Fruit fly (Drosophila melanogaster) whole organism, embryonic: ENCODE measurements around the gene Sec22.

Source experiments
- Ada2b ChIP-seq: fragments of 200-800 bp; sonication (Bioruptor generic); IDR thresholded peaks from 2 replicates; pipeline ENCODE4 v1.3.6; 2022; ENCODE audit warnings: missing biosample characterization, missing genetic modification characterization
- Aef1 ChIP-seq: fragments of 200-800 bp; sonication (Bioruptor generic); IDR thresholded peaks from 3 replicates; pipeline ENCODE4 v1.3.6; 2022; ENCODE audit warnings: missing biosample characterization, missing genetic modification characterization
- BEAF-32 ChIP-seq: fragments of 200-800 bp; sonication (Bioruptor generic); optimal IDR thresholded peaks from 3 replicates; lab custom pipeline; 2017; ENCODE audit warnings: missing biosample characterization, missing genetic modification characterization, mild to moderate bottlenecking, moderate library complexity, missing genetic modification reagents
- Bdp1 ChIP-seq: fragments of 200-800 bp; sonication (Bioruptor generic); optimal IDR thresholded peaks from 3 replicates; lab custom pipeline; 2016; ENCODE audit warnings: missing biosample characterization, missing genetic modification characterization
- Bgb ChIP-seq: fragments of 200-800 bp; sonication (Bioruptor generic); IDR thresholded peaks from 2 replicates; pipeline ENCODE4 v1.3.6; 2022; ENCODE audit warnings: missing biosample characterization, missing genetic modification characterization; ENCODE audit not compliant: partially characterized antibody
- CG12299 ChIP-seq: fragments of 200-800 bp; sonication (Bioruptor generic); optimal IDR thresholded peaks from 2 replicates; lab custom pipeline; 2018; ENCODE audit warnings: missing biosample characterization, mild to moderate bottlenecking, missing genetic modification characterization
- CG12769 ChIP-seq: fragments of 200-800 bp; sonication (Bioruptor generic); optimal IDR thresholded peaks from 2 replicates; lab custom pipeline; 2019; ENCODE audit warnings: missing biosample characterization, mild to moderate bottlenecking, missing genetic modification characterization, moderate library complexity
- CG14710 ChIP-seq: fragments of 200-800 bp; sonication (Bioruptor generic); optimal IDR thresholded peaks from 3 replicates; lab custom pipeline; 2019; ENCODE audit warnings: missing biosample characterization, mild to moderate bottlenecking, missing genetic modification characterization, moderate library complexity
- CG15269 ChIP-seq: fragments of 200-800 bp; sonication (Bioruptor generic); optimal IDR thresholded peaks from 2 replicates; lab custom pipeline; 2018; ENCODE audit warnings: missing biosample characterization, mild to moderate bottlenecking, missing genetic modification characterization, moderate library complexity
- CG16813 ChIP-seq: fragments of 200-800 bp; sonication (Bioruptor generic); IDR thresholded peaks from 3 replicates; pipeline ENCODE4 v1.3.6; 2022; ENCODE audit warnings: missing biosample characterization, missing genetic modification characterization; ENCODE audit not compliant: partially characterized antibody
- CG2116 ChIP-seq: fragments of 200-800 bp; sonication (Bioruptor generic); optimal IDR thresholded peaks from 3 replicates; lab custom pipeline; 2018; ENCODE audit warnings: missing biosample characterization, mild to moderate bottlenecking, missing genetic modification characterization
- CG34224 ChIP-seq: fragments of 200-800 bp; sonication (Bioruptor generic); IDR thresholded peaks from 3 replicates; pipeline ENCODE4 v1.3.6; 2022; ENCODE audit warnings: missing biosample characterization, missing genetic modification characterization; ENCODE audit not compliant: partially characterized antibody
- CG3726 ChIP-seq: fragments of 200-800 bp; sonication (Bioruptor generic); IDR thresholded peaks from 3 replicates; pipeline ENCODE4, ENCODE4 v1.3.6; 2022; ENCODE audit warnings: missing biosample characterization, missing genetic modification characterization
- CG4360 ChIP-seq: fragments of 200-800 bp; sonication (Bioruptor generic); IDR thresholded peaks from 2 replicates; pipeline ENCODE4 v1.3.6; 2022; ENCODE audit warnings: missing biosample characterization, missing genetic modification characterization
- CG6272 ChIP-seq: fragments of 200-800 bp; sonication (Bioruptor generic); IDR thresholded peaks from 2 replicates; pipeline ENCODE4 v1.3.6; 2022; ENCODE audit warnings: missing biosample characterization, missing genetic modification characterization
- CG6791 ChIP-seq: fragments of 200-800 bp; sonication (Bioruptor generic); IDR thresholded peaks from 3 replicates; pipeline ENCODE4 v1.3.6; 2022; ENCODE audit warnings: missing biosample characterization, missing genetic modification characterization; ENCODE audit not compliant: partially characterized antibody
- CG7963 ChIP-seq: fragments of 200-800 bp; sonication (Bioruptor generic); IDR thresholded peaks from 3 replicates; pipeline ENCODE4 v1.3.6; 2022; ENCODE audit warnings: missing biosample characterization, missing genetic modification characterization; ENCODE audit not compliant: partially characterized antibody
- CTCF ChIP-seq: fragments of 200-800 bp; sonication (Bioruptor generic); optimal IDR thresholded peaks from 2 replicates; lab custom pipeline; 2017; ENCODE audit warnings: missing biosample characterization, mild to moderate bottlenecking, missing genetic modification characterization, moderate library complexity
- Dbx ChIP-seq: fragments of 200-800 bp; sonication (Bioruptor generic); IDR thresholded peaks from 3 replicates; pipeline ENCODE4 v1.3.6; 2022; ENCODE audit warnings: missing biosample characterization, missing genetic modification characterization
- Dref ChIP-seq: fragments of 200-800 bp; sonication (Bioruptor generic); IDR thresholded peaks from 2 replicates; pipeline ENCODE4 v1.3.6; 2022; ENCODE audit warnings: missing biosample characterization, missing genetic modification characterization
- GATAe ChIP-seq: fragments of 200-800 bp; sonication (Bioruptor generic); conservative IDR thresholded peaks from 2 replicates; pipeline ENCODE4 v1.3.6; 2022; ENCODE audit warnings: missing biosample characterization, missing genetic modification characterization
- HLH4C ChIP-seq: fragments of 200-800 bp; sonication (Bioruptor generic); IDR thresholded peaks from 3 replicates; pipeline ENCODE4 v1.3.6; 2022; ENCODE audit warnings: missing biosample characterization, missing genetic modification characterization; ENCODE audit not compliant: partially characterized antibody
- Mes4 ChIP-seq: fragments of 200-800 bp; sonication (Bioruptor generic); optimal IDR thresholded peaks from 2 replicates; lab custom pipeline; 2016; ENCODE audit warnings: missing biosample characterization, missing genetic modification characterization
- Nf-YC ChIP-seq: fragments of 200-800 bp; optimal IDR thresholded peaks from 3 replicates; lab custom pipeline; 2019; ENCODE audit warnings: missing biosample characterization, mild to moderate bottlenecking, missing genetic modification characterization, moderate library complexity
- Scr ChIP-seq: fragments of 200-800 bp; sonication (Bioruptor generic); IDR thresholded peaks from 2 replicates; pipeline ENCODE4 v1.3.6; 2022; ENCODE audit warnings: missing biosample characterization, missing genetic modification characterization; ENCODE audit not compliant: partially characterized antibody
- Sry-δ ChIP-seq: fragments of 200-800 bp; sonication (Bioruptor generic); optimal IDR thresholded peaks from 2 replicates; lab custom pipeline; 2016; ENCODE audit warnings: missing biosample characterization, missing genetic modification characterization
- al ChIP-seq: fragments of 200-800 bp; sonication (Bioruptor generic); IDR thresholded peaks from 2 replicates; pipeline ENCODE4 v1.3.6; 2022; ENCODE audit warnings: missing biosample characterization, missing genetic modification characterization
- bbx ChIP-seq: fragments of 200-800 bp; sonication (Bioruptor generic); IDR thresholded peaks from 2 replicates; pipeline ENCODE4 v1.3.6; 2022; ENCODE audit warnings: missing biosample characterization, missing genetic modification characterization; ENCODE audit not compliant: partially characterized antibody
- cg ChIP-seq: fragments of 200-800 bp; sonication (Bioruptor generic); optimal IDR thresholded peaks from 3 replicates; lab custom pipeline; 2019; ENCODE audit warnings: missing biosample characterization, mild to moderate bottlenecking, missing genetic modification characterization, moderate library complexity
- dan ChIP-seq: fragments of 200-800 bp; sonication (Bioruptor generic); IDR thresholded peaks from 2 replicates; pipeline ENCODE4 v1.3.6; 2022; ENCODE audit warnings: missing biosample characterization, missing genetic modification characterization
- emc ChIP-seq: fragments of 200-800 bp; sonication (Bioruptor generic); optimal IDR thresholded peaks from 2 replicates; lab custom pipeline; 2016; ENCODE audit warnings: missing biosample characterization, missing genetic modification characterization
- eyg ChIP-seq: fragments of 200-800 bp; sonication (Bioruptor generic); optimal IDR thresholded peaks from 3 replicates; lab custom pipeline; 2016; ENCODE audit warnings: missing biosample characterization, missing genetic modification characterization
- fu2 ChIP-seq: fragments of 200-800 bp; sonication (Bioruptor generic); optimal IDR thresholded peaks from 2 replicates; lab custom pipeline; 2016; ENCODE audit warnings: missing biosample characterization, missing genetic modification characterization
- gfzf ChIP-seq: fragments of 200-800 bp; sonication (Bioruptor generic); optimal IDR thresholded peaks from 2 replicates; lab custom pipeline; 2016; ENCODE audit warnings: missing biosample characterization, mild to moderate bottlenecking, missing genetic modification characterization, moderate library complexity
- hbn ChIP-seq: fragments of 200-800 bp; sonication (Bioruptor generic); IDR thresholded peaks from 2 replicates; pipeline ENCODE4 v1.3.6; 2022; ENCODE audit warnings: missing biosample characterization, missing genetic modification characterization; ENCODE audit not compliant: partially characterized antibody
- knrl ChIP-seq: fragments of 200-800 bp; sonication (Bioruptor generic); IDR thresholded peaks from 3 replicates; pipeline ENCODE4 v1.3.6; 2022; ENCODE audit warnings: missing biosample characterization, missing genetic modification characterization; ENCODE audit not compliant: partially characterized antibody
- lbe ChIP-seq: fragments of 200-800 bp; sonication (Bioruptor generic); optimal IDR thresholded peaks from 2 replicates; lab custom pipeline; 2016; ENCODE audit warnings: missing biosample characterization, mild to moderate bottlenecking, missing genetic modification characterization
- lmd ChIP-seq: fragments of 200-800 bp; sonication (Bioruptor generic); IDR thresholded peaks from 2 replicates; pipeline ENCODE4 v1.3.6; 2022; ENCODE audit warnings: missing biosample characterization, missing genetic modification characterization
- mam ChIP-seq: fragments of 200-800 bp; sonication (Bioruptor generic); optimal IDR thresholded peaks from 3 replicates; lab custom pipeline; 2016; ENCODE audit warnings: missing biosample characterization, missing genetic modification characterization
- pzg ChIP-seq: fragments of 200-800 bp; sonication (Bioruptor generic); optimal IDR thresholded peaks from 3 replicates; lab custom pipeline; 2018; ENCODE audit warnings: missing biosample characterization, mild to moderate bottlenecking, missing genetic modification characterization, moderate library complexity
- sima ChIP-seq: fragments of 200-800 bp; sonication (Bioruptor generic); optimal IDR thresholded peaks from 2 replicates; lab custom pipeline; 2016; ENCODE audit warnings: missing biosample characterization, missing genetic modification characterization
- trem ChIP-seq: fragments of 200-800 bp; optimal IDR thresholded peaks from 3 replicates; lab custom pipeline; 2019; ENCODE audit warnings: missing biosample characterization, mild to moderate bottlenecking, missing genetic modification characterization, moderate library complexity
- unc-4 ChIP-seq: fragments of 200-800 bp; sonication (Bioruptor generic); IDR thresholded peaks from 2 replicates; pipeline ENCODE4 v1.3.6; 2022; ENCODE audit warnings: missing biosample characterization, missing genetic modification characterization; ENCODE audit not compliant: partially characterized antibody
- usp ChIP-seq: fragments of >200 bp; optimal IDR thresholded peaks from 2 replicates; lab custom pipeline; 2017; ENCODE audit warnings: missing biosample characterization, missing genetic modification characterization
- vnd ChIP-seq: fragments of 200-800 bp; sonication (Bioruptor generic); IDR thresholded peaks from 3 replicates; pipeline ENCODE4 v1.3.6; 2022; ENCODE audit warnings: missing biosample characterization, missing genetic modification characterization; ENCODE audit not compliant: partially characterized antibody
- vvl ChIP-seq: fragments of 200-800 bp; sonication (Bioruptor generic); IDR thresholded peaks from 2 replicates; pipeline ENCODE4 v1.3.6; 2022; ENCODE audit warnings: missing biosample characterization, missing genetic modification characterization
- z ChIP-seq: fragments of 200-800 bp; sonication (Bioruptor generic); IDR thresholded peaks from 3 replicates; pipeline ENCODE4 v1.3.6; 2022; ENCODE audit warnings: missing biosample characterization, missing genetic modification characterization
- zfh1 ChIP-seq: fragments of 200-800 bp; sonication (Bioruptor generic); IDR thresholded peaks from 3 replicates; pipeline ENCODE4 v1.3.6; 2022; ENCODE audit warnings: missing biosample characterization, missing genetic modification characterization

Gene Sec22

dm6 chrX:784456-784855, 21.4 kb upstream of the Sec22 start, which contains the start of gene tw (continued):
- TF ChIP-seq fu2 (GFP tag; lab: Kevin White, UChicago) (no peak), bbx (GFP tag; lab: Robert Waterston, UW) (peak; percentile 72), z (GFP tag; lab: Robert Waterston, UW) (no peak), CG7963 (GFP tag; lab: Robert Waterston, UW) (peak; percentile 48; the same call in 1 of the 3 replicates), Bdp1 (no peak), HLH4C (GFP tag; lab: Robert Waterston, UW) (peak; percentile 29; the same call in 1 of the 3 replicates), lbe (no peak), gfzf (GFP tag; lab: Kevin White, UChicago) (peak; percentile 4), sima (no peak), CG3726 (GFP tag; lab: Robert Waterston, UW) (no peak), vvl (0 out of 2 replicates have a peak, but pooled peaks have one; percentile 16), usp (no peak), CG6272 (GFP tag; lab: Robert Waterston, UW) (no peak), lmd (GFP tag; lab: Robert Waterston, UW) (no peak), pzg (GFP tag; lab: Kevin White, UChicago) (peak; percentile 22), CG16813 (GFP tag; lab: Robert Waterston, UW) (0 out of 3 replicates have a peak, but pooled peaks have one; percentile 43), Dref (GFP tag; lab: Robert Waterston, UW) (peak; percentile 61), CG15269 (no peak), Aef1 (GFP tag; lab: Robert Waterston, UW) (no peak), Bgb (peak; percentile 58; the same call in 1 of the 2 replicates), Dbx (GFP tag; lab: Robert Waterston, UW) (no peak), zfh1 (GFP tag; lab: Robert Waterston, UW) (no peak), hbn (GFP tag; lab: Robert Waterston, UW) (no peak), CG4360 (GFP tag; lab: Robert Waterston, UW) (no peak), CG6791 (GFP tag; lab: Robert Waterston, UW) (peak; percentile 59; the same call in 2 of the 3 replicates), CG12769 (tag; lab: Kevin White, UChicago) (peak; percentile 79), BEAF-32 (GFP tag; lab: Kevin White, UChicago) (peak; percentile 52), CG2116 (GFP tag; lab: Kevin White, UChicago) (peak; percentile 88), dan (no peak), Sry-δ (GFP tag; lab: Kevin White, UChicago) (peak; percentile 7), CG14710 (tag; lab: Kevin White, UChicago) (peak; percentile 1), CG34224 (peak; percentile 27; the same call in 1 of the 3 replicates), trem (tag; lab: Kevin White, UChicago) (peak; percentile 7), Scr (GFP tag; lab: Robert Waterston, UW) (peak; percentile 50; the same call in 1 of the 2 replicates), CTCF (peak; percentile 92), unc-4 (GFP tag; lab: Robert Waterston, UW) (peak; percentile 52), Ada2b (GFP tag; lab: Robert Waterston, UW) (no peak), knrl (peak; percentile 40; the same call in 2 of the 3 replicates)
- TF ChIP-seq, all 482 proteins: peak for 40

- TF ChIP-seq cg (GFP tag; lab: Kevin White, UChicago) (no peak), GATAe (GFP tag; lab: Robert Waterston, UW) (no peak), eyg (GFP tag; lab: Kevin White, UChicago) (no peak), Mes4 (GFP tag; lab: Kevin White, UChicago) (no peak), Nf-YC (tag; lab: Kevin White, UChicago) (no peak), al (GFP tag; lab: Robert Waterston, UW) (no peak), Scr (GFP tag; lab: Robert Waterston, UW) (no peak), emc (GFP tag; lab: Kevin White, UChicago) (no peak), vnd (GFP tag; lab: Robert Waterston, UW) (no peak), mam (GFP tag; lab: Kevin White, UChicago) (no peak), CG12299 (no peak)
Measured at dm6 chrX:790039-790597, 15.8 kb upstream of the Sec22 start, which contains the start of gene CG13360. TSS of gene CG13360 (minus strand) at chrX:790089.
